Fruit fly (Drosophila melanogaster) Kc167 (cell line): ENCODE results near the gene Elba3.

Experiments
- Myc ChIP-seq: fragments of >200 bp; optimal IDR thresholded peaks from 2 replicates; lab custom pipeline; 2017; ENCODE audit warnings: missing external identifiers
- Sin3A ChIP-seq: fragments of >200 bp; optimal IDR thresholded peaks from 2 replicates; lab custom pipeline; 2018; ENCODE audit warnings: missing external identifiers
- h ChIP-seq: fragments of >200 bp; optimal IDR thresholded peaks from 3 replicates; lab custom pipeline; 2018; ENCODE audit warnings: missing external identifiers
- insv ChIP-seq: fragments of >200 bp; optimal IDR thresholded peaks from 3 replicates; lab custom pipeline; 2018; ENCODE audit warnings: missing external identifiers
- psq ChIP-seq: fragments of >200 bp; optimal IDR thresholded peaks from 2 replicates; lab custom pipeline; 2017; ENCODE audit warnings: missing external identifiers
- ttk ChIP-seq: sonication (Bioruptor generic); optimal IDR thresholded peaks from 2 replicates; lab custom pipeline; 2017; ENCODE audit warnings: missing external identifiers

Elba3 gene

DNA sequence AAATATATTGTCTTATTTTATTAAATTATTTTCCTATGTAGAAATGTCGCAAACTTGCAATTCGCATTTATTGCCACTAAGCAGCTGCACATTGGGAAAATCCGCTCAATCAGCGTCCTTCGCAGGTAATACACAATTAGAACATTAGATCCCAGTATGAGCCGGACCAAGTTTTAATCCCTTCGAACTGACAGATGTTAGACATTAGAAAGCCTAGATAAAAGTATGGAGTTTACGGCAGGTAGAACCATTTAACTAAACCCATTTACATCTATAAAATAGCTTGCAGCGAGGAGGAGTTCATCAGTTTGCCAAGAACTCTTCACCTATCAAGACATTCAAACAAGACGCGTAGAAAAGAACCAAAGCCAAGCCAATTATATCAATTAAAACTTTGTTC is at the start of gene Elba3:
Gene Elba3 (plus strand): TSS at position 301 of the 400 bp plus-strand sequence.
- TF ChIP-seq psq (no peak), h (lab: Kevin White, UChicago) (no peak), Myc (no peak), insv (no peak), Sin3A (lab: Kevin White, UChicago) (no peak), ttk (no peak)

DNA sequence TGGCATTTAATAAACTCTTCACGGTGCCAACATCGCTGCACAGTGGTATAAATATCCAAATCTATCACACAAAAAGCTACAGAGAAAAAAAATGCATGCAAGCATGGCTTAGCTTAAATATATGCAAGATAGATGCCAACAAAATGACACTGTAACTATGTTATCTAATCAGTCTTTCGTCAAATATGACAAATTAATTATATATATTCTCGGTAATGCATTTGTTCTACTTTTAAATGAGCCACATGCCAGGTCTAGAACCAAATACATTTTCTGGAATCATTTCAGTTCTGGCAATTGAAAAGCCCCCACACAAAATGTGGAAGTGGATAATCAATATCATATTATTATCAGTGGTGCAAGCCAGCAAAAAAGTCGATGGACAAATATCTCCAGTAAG is 46.3 kb upstream of the Elba3 start, which contains the start of gene BG642163:
Gene BG642163 (plus strand): TSS at position 301 of the 400 bp plus-strand sequence.
- TF ChIP-seq Myc (no peak), ttk (no peak), insv (no peak), h (lab: Kevin White, UChicago) (no peak), Sin3A (lab: Kevin White, UChicago) (no peak), psq (no peak)

DNA sequence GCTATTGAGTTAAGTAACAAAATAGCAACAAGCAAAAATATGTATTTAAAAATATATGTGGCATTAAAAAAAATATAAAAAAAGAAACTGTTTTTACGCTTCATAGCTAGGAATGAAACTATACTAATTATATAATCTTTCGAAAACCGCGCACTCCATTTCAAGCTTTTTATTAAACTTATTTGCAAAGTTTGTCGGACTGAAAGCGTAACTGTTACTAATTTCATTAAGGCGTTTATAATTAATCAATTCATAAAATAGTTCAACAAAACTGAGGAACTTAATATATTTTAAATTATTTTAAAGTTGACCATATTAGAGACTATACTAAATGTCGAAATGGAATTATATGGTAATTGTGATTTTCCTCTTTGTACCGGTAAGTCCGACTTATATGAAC is 44.6 kb upstream of the Elba3 start, which contains the start of gene CG15635:
Gene CG15635 (plus strand): TSS at position 301 of the 400 bp plus-strand sequence.
- TF ChIP-seq psq = no peak
- no peak for TF ChIP-seq ttk
- no peak for TF ChIP-seq Sin3A (lab: Kevin White, UChicago)
- no peak for TF ChIP-seq insv
- no peak for TF ChIP-seq Myc
- no peak for TF ChIP-seq h (lab: Kevin White, UChicago)

DNA sequence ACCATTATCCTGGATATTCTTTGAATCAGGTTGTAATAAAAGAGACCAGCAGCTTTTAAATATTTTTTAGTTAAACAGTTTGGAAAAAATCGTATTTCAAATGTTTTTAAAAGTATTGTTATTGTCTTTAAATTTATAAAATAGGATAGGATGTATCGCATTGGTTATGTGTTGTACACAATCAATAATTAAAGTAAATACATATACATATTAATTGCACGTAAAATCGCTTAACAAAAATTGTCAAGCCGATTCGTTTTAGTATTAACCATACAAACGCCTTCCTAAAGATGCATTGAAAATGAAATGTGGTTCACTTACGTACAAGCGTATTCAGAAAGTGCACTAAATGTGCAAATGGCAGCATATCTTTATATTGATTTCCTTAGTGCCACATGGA is 40.6 kb upstream of the Elba3 start, which contains the start of gene CG43798:
Gene CG43798 (plus strand): TSS at position 301 of the 400 bp plus-strand sequence.
- TF ChIP-seq h (lab: Kevin White, UChicago) = no peak
- no peak for TF ChIP-seq Myc
- no peak for TF ChIP-seq psq
- TF ChIP-seq Sin3A (lab: Kevin White, UChicago) = no peak
- TF ChIP-seq insv = no peak
- no peak for TF ChIP-seq ttk

DNA sequence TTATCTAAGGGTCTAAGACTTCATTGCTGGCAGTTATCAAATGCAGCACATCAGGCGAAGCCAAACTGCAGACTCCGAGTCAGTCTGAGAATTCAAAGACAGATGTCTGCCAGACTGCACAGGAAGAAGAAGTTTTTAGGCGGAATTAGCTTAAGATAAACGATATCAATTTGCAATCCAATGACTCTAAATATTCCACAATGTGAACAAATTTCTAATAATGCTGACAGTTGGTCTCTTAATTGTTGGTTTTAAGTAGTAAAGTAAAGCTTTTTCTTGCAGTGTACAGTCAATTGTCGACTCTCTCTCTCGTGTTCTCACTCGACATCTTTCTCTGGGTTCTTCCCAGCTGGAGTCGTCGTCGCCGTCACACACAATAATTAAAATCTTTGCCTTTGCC is 38.5 kb upstream of the Elba3 start:
- no peak for TF ChIP-seq Sin3A (lab: Kevin White, UChicago)
- no peak for TF ChIP-seq psq
- no peak for TF ChIP-seq insv
- no peak for TF ChIP-seq Myc
- TF ChIP-seq ttk = no peak
- no peak for TF ChIP-seq h (lab: Kevin White, UChicago)

DNA sequence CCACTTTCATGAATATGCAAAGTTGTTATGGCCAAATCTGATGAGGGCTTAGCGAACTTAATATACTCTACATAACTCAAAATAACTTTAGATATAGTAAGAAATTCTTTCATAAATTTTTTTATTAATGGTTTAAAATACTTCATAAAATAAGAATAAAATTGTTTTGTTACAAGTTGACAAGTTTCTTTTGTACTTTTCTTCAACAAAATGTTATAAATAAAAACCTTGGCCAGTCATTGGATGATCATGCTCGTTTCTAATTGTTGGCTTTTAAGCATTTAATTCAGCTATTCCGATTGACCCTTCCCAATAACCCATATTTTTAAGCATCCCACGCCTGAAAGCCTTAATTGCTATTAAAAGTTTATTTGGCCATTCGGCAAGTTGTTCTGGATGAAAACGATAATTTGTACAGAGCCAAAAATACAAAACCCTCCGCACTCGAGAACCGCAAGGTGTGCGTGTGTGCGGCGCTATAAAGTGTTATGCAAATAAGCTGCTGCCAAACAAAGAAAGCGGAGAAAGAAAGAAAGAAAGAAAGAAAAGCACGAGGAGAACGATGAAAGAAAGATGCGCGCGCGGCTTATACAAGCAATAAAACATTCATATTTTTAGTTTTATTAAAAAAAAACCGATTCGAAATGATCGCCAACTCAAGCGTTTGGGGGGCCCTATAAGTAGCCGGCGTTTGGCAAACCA is 36.4 kb upstream of the Elba3 start, which contains the start of gene CG3355:
Gene CG3355 (plus strand): TSS at position 652 of the 702 bp plus-strand sequence.
- TF ChIP-seq h (lab: Kevin White, UChicago) (no peak), Myc (no peak), ttk (no peak), Sin3A (lab: Kevin White, UChicago) (no peak), psq (no peak), insv (no peak)

DNA sequence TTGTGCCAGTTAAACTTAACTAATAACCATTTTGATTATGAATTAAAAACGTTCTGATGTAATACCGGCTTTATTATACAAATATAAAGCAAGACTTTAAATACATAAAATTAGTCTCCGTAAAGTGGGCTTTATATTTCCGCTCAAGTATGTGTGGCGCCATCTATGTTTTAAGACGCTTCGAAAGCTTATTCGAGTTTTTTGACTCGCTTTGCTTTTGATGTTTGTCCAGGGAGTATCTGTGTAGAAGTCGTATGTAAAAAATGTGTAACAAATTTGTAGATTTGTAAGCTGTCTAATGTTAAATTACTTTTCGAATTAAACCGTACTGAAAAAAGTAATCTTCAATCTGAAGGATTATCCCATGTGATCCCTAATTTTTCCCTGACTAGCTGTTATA is 26.4 kb upstream of the Elba3 start:
- TF ChIP-seq ttk (no peak), Sin3A (lab: Kevin White, UChicago) (no peak)

DNA sequence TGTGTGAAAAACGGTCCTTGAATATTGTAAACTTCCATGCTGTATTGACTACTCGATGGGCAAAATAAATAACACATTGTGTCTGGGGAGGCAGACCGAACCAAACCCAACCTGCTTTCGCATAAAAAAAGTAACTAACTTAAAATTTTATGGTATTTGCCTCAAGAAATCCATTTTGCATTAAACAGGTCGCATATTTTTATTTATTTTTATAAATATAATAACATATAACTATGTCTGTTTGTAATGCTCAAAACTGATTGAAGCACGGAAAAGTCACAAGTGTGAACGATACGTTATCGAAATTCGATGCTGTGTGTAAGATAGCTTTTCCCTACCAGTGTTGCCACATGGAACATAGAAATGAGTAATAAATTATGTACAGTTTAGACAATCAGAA is 4.9 kb upstream of the Elba3 start, which contains the start of gene CG11929:
Gene CG11929 (plus strand): TSS at position 301 of the 400 bp plus-strand sequence.
- TF ChIP-seq Myc (no peak), ttk (no peak), psq (no peak), h (lab: Kevin White, UChicago) (no peak), insv (no peak), Sin3A (lab: Kevin White, UChicago) (no peak)

DNA sequence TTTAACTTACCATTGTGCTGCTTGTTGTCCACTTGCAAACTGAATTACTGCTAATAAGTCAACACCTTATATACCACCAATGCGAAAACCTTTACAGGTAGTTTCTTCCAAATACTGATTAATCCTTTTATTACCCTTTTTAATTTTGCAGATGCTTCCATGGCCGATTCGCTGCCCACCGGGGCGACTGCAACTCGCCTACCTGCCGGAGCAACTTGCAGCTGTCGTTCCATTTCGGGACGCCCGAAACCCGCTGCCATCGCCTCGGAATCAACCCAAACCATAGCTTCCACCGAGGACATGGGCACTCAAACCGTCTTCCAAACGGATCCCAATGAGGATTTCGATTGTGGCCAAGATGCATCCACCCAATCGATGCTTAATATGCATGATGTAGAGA is 3.0 kb upstream of the Elba3 start, which contains the start of gene Elba1:
Gene Elba1 (minus strand): TSS at position 101 of the 400 bp plus-strand sequence.
- TF ChIP-seq ttk (no peak), psq (no peak), insv (no peak), h (lab: Kevin White, UChicago) (no peak), Myc (no peak), Sin3A (lab: Kevin White, UChicago) (no peak)

DNA sequence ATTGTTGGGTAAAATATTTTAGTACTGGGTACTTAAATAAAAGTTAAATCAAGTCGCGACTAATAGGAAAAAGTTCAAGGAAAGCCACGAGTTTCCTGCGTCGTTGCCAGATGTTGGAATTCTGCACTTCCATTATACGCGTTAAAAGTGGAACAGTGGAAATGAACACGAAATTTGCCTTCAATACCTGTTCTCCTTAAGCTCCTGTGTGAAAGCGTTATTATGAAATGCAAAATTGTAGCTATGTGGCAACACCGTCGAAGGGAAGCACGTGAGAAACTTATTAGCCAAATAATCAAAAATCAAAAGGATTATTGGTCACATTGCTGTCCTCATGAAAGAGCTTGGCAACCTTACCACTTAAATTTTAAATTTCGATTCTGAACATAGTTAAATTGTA is 3.3 kb downstream of the Elba3 start, which contains the start of gene CG3251:
Gene CG3251 (minus strand): TSS at position 101 of the 400 bp plus-strand sequence.
- TF ChIP-seq Myc = no peak
- TF ChIP-seq ttk = no peak
- no peak for TF ChIP-seq h (lab: Kevin White, UChicago)
- TF ChIP-seq Sin3A (lab: Kevin White, UChicago) = no peak
- TF ChIP-seq insv = no peak

DNA sequence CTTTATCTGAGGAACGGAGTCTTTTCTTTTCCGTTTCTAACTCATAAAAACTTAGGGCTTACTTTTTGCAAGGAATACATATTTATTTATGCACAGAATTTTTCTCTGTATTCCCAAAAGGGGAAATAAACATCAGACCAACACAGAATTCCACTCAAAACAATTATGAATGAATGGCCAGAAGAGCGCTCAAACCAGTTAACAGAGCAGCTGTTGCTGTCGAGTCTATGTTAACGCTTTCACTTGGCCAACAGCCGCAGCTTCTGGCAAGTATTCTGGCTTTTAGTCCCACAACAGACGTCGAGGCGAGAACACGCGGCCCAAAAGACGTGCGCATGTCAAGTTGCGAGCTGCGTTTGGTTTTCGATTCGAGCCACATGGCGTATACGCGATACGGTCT is 7.1 kb downstream of the Elba3 start, which contains the start of gene dcma:
Gene dcma (plus strand): TSS at position 301 of the 400 bp plus-strand sequence.
- TF ChIP-seq h (lab: Kevin White, UChicago) = no peak
- TF ChIP-seq ttk = no peak
- TF ChIP-seq insv = no peak
- TF ChIP-seq Myc = no peak
- TF ChIP-seq psq = no peak
- no peak for TF ChIP-seq Sin3A (lab: Kevin White, UChicago)

DNA sequence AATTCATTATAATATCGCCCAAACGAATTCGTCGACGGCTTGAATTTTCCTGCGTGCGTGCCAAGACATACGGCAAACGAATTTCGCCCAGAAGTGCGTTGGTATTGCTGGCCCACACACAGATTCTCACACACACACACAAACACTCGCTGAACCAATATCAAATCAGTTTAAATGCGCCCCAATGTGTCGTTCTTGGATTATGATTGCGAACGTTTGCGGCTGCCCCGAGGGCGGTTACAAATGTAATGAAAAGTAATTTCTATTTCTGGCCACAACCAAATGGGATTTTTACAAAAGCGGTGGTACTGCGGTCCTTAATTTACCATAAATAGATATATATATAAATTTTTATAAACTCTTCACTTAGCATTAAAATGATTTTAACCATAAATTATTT is 11.5 kb downstream of the Elba3 start:
- no peak for TF ChIP-seq insv
- no peak for TF ChIP-seq ttk
- no peak for TF ChIP-seq Sin3A (lab: Kevin White, UChicago)
- no peak for TF ChIP-seq psq
- TF ChIP-seq h (lab: Kevin White, UChicago) = no peak
- no peak for TF ChIP-seq Myc

DNA sequence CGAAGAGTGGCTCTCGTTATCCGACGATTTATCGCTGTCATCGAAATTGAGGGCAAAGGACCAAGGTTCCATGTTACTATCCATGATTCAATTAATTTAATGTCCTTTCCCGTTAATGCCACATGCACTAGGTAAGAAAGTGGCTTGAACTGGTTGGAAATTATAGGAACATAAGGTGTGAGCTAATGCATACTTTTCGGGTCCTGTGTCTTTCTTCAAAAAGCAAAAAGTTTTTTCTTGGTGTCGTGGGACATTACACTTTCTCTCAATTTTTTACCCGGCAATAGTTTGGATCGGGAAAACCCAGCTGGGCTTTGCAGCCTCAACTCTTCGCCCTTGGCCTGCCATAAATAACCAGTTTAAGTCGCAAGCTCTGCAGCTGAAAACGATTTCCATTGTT is 14.1 kb downstream of the Elba3 start, which contains the start of gene Taf12L:
Gene Taf12L (minus strand): TSS at position 101 of the 400 bp plus-strand sequence.
- no peak for TF ChIP-seq psq
- TF ChIP-seq Sin3A (lab: Kevin White, UChicago) = no peak
- no peak for TF ChIP-seq Myc
- TF ChIP-seq ttk = no peak
- TF ChIP-seq insv = no peak
- no peak for TF ChIP-seq h (lab: Kevin White, UChicago)
